Fruit fly (Drosophila melanogaster) whole organism, prepupa: ENCODE measurements around the gene CG31326.

Source experiments
- CG10669 ChIP-seq: fragments of 200-800 bp; sonication (Bioruptor generic); optimal IDR thresholded peaks from 3 replicates; lab custom pipeline; 2018; ENCODE audit warnings: missing biosample characterization, mild to moderate bottlenecking, missing genetic modification characterization, moderate library complexity
- CG11294 ChIP-seq: fragments of 200-800 bp; sonication (Bioruptor generic); IDR thresholded peaks from 2 replicates; pipeline ENCODE4 v1.3.6; 2022; ENCODE audit warnings: missing biosample characterization, missing genetic modification characterization
- CG11902 ChIP-seq: fragments of 200-800 bp; sonication (Bioruptor generic); optimal IDR thresholded peaks from 3 replicates; lab custom pipeline; 2016; ENCODE audit warnings: missing biosample characterization, missing genetic modification characterization
- CG1621 ChIP-seq: fragments of 200-800 bp; sonication (Bioruptor generic); optimal IDR thresholded peaks from 3 replicates; lab custom pipeline; 2018; ENCODE audit warnings: missing biosample characterization, mild to moderate bottlenecking, missing genetic modification characterization
- CG16779 ChIP-seq: fragments of 200-800 bp; sonication (Bioruptor generic); optimal IDR thresholded peaks from 3 replicates; lab custom pipeline; 2017; ENCODE audit warnings: missing biosample characterization, mild to moderate bottlenecking, missing genetic modification characterization
- CG3032 ChIP-seq: fragments of 200-800 bp; optimal IDR thresholded peaks from 2 replicates; lab custom pipeline; 2019; ENCODE audit warnings: missing biosample characterization, mild to moderate bottlenecking, missing genetic modification characterization, moderate library complexity
- CG31627 ChIP-seq: fragments of 200-800 bp; sonication (Bioruptor generic); optimal IDR thresholded peaks from 3 replicates; lab custom pipeline; 2016; ENCODE audit warnings: missing biosample characterization, missing genetic modification characterization
- CG34406 ChIP-seq: fragments of 200-800 bp; sonication (Bioruptor generic); optimal IDR thresholded peaks from 3 replicates; lab custom pipeline; 2016; ENCODE audit warnings: missing biosample characterization, missing genetic modification characterization
- CG3919 ChIP-seq: fragments of 200-800 bp; sonication (Bioruptor generic); optimal IDR thresholded peaks from 3 replicates; lab custom pipeline; 2016; ENCODE audit warnings: missing biosample characterization, missing genetic modification characterization
- CG6792 ChIP-seq: fragments of 200-800 bp; sonication (Bioruptor generic); optimal IDR thresholded peaks from 3 replicates; lab custom pipeline; 2016; ENCODE audit warnings: missing biosample characterization, missing genetic modification characterization
- CG6808 ChIP-seq: fragments of 200-800 bp; sonication (Bioruptor generic); optimal IDR thresholded peaks from 3 replicates; lab custom pipeline; 2017; ENCODE audit warnings: missing biosample characterization, missing genetic modification characterization, mild to moderate bottlenecking, moderate library complexity, missing genetic modification reagents
- CG6854 ChIP-seq: fragments of 200-800 bp; sonication (Bioruptor generic); optimal IDR thresholded peaks from 2 replicates; lab custom pipeline; 2017; ENCODE audit warnings: missing biosample characterization, mild to moderate bottlenecking, missing genetic modification characterization
- CG7368 ChIP-seq: fragments of 200-800 bp; sonication (Bioruptor generic); optimal IDR thresholded peaks from 3 replicates; lab custom pipeline; 2016; ENCODE audit warnings: missing biosample characterization, missing genetic modification characterization
- CG8319 ChIP-seq: fragments of 200-800 bp; sonication (Bioruptor generic); optimal IDR thresholded peaks from 3 replicates; lab custom pipeline; 2016; ENCODE audit warnings: missing biosample characterization, missing genetic modification characterization
- CG8632 ChIP-seq: fragments of 200-800 bp; sonication (Bioruptor generic); optimal IDR thresholded peaks from 3 replicates; lab custom pipeline; 2016; ENCODE audit warnings: missing biosample characterization, missing genetic modification characterization
- Eip75B ChIP-seq: fragments of 200-800 bp; sonication (Bioruptor generic); optimal IDR thresholded peaks from 3 replicates; lab custom pipeline; 2016; ENCODE audit warnings: missing biosample characterization, missing genetic modification characterization
- Gug ChIP-seq: fragments of 200-800 bp; sonication (Bioruptor generic); IDR thresholded peaks from 2 replicates; pipeline ENCODE4 v1.3.6; 2022; ENCODE audit warnings: missing biosample characterization, missing genetic modification characterization
- Hr38 ChIP-seq: sonication (Bioruptor generic); optimal IDR thresholded peaks from 2 replicates; lab custom pipeline; 2016; ENCODE audit warnings: missing biosample characterization, missing genetic modification characterization
- Hr39 ChIP-seq: fragments of 200-800 bp; sonication (Bioruptor generic); optimal IDR thresholded peaks from 2 replicates; lab custom pipeline; 2016; ENCODE audit warnings: missing biosample characterization, missing genetic modification characterization
- Hr4 ChIP-seq: fragments of 200-800 bp; sonication (Bioruptor generic); optimal IDR thresholded peaks from 3 replicates; lab custom pipeline; 2016; ENCODE audit warnings: missing biosample characterization, missing genetic modification characterization
- Lpt ChIP-seq: fragments of 200-800 bp; sonication (Bioruptor generic); optimal IDR thresholded peaks from 3 replicates; lab custom pipeline; 2016; ENCODE audit warnings: missing biosample characterization, missing genetic modification characterization
- Met ChIP-seq: fragments of 200-800 bp; sonication (Bioruptor generic); optimal IDR thresholded peaks from 3 replicates; lab custom pipeline; 2016; ENCODE audit warnings: missing biosample characterization, missing genetic modification characterization
- Smox ChIP-seq: fragments of 200-800 bp; sonication (Bioruptor generic); optimal IDR thresholded peaks from 3 replicates; lab custom pipeline; 2016; ENCODE audit warnings: missing biosample characterization, missing genetic modification characterization
- Sox102F ChIP-seq: fragments of 200-800 bp; sonication (Bioruptor generic); optimal IDR thresholded peaks from 2 replicates; lab custom pipeline; 2016; ENCODE audit warnings: missing biosample characterization, mild to moderate bottlenecking, missing genetic modification characterization
- Sox14 ChIP-seq: fragments of 200-800 bp; sonication (Bioruptor generic); optimal IDR thresholded peaks from 3 replicates; lab custom pipeline; 2016; ENCODE audit warnings: missing biosample characterization, missing genetic modification characterization
- Sox15 ChIP-seq: fragments of 200-800 bp; sonication (Bioruptor generic); optimal IDR thresholded peaks from 3 replicates; lab custom pipeline; 2016; ENCODE audit warnings: missing biosample characterization, missing genetic modification characterization
- achi ChIP-seq: fragments of 200-800 bp; sonication (Bioruptor generic); optimal IDR thresholded peaks from 3 replicates; lab custom pipeline; 2016; ENCODE audit warnings: missing biosample characterization, missing genetic modification characterization
- acj6 ChIP-seq: fragments of 200-800 bp; sonication (Bioruptor generic); optimal IDR thresholded peaks from 3 replicates; lab custom pipeline; 2016; ENCODE audit warnings: missing biosample characterization, missing genetic modification characterization
- dsx ChIP-seq: fragments of 200-800 bp; optimal IDR thresholded peaks from 3 replicates; lab custom pipeline; 2019; ENCODE audit warnings: missing biosample characterization, mild to moderate bottlenecking, missing genetic modification characterization, moderate library complexity; ENCODE audit not compliant: poor library complexity, severe bottlenecking
- esn ChIP-seq: fragments of 200-800 bp; sonication (Bioruptor generic); optimal IDR thresholded peaks from 2 replicates; lab custom pipeline; 2016; ENCODE audit warnings: missing biosample characterization, mild to moderate bottlenecking, missing genetic modification characterization, moderate library complexity
- fd59A ChIP-seq: fragments of 200-800 bp; sonication (Bioruptor generic); optimal IDR thresholded peaks from 2 replicates; lab custom pipeline; 2017; ENCODE audit warnings: missing biosample characterization, mild to moderate bottlenecking, missing genetic modification characterization, missing genetic modification reagents
- fd85E ChIP-seq: fragments of 200-800 bp; sonication (Bioruptor generic); optimal IDR thresholded peaks from 3 replicates; lab custom pipeline; 2016; ENCODE audit warnings: missing biosample characterization, missing genetic modification characterization
- net ChIP-seq: fragments of 200-800 bp; sonication (Bioruptor generic); optimal IDR thresholded peaks from 3 replicates; lab custom pipeline; 2016; ENCODE audit warnings: missing biosample characterization, missing genetic modification characterization
- pdm3 ChIP-seq: fragments of 200-800 bp; sonication (Bioruptor generic); optimal IDR thresholded peaks from 3 replicates; lab custom pipeline; 2016; ENCODE audit warnings: missing biosample characterization, missing genetic modification characterization
- salr ChIP-seq, 2 experiments: fragments of 200-800 bp; sonication (Bioruptor generic); optimal IDR thresholded peaks; 3 replicates each; lab custom pipeline; 2016 to 2018; ENCODE audit warnings: missing biosample characterization in 2 of 2, missing genetic modification characterization in 2 of 2, mild to moderate bottlenecking in 1 of 2
- ss ChIP-seq, 2 experiments: fragments of 200-800 bp; sonication (Bioruptor generic); optimal IDR thresholded peaks; 2 replicates in 1 of 2; 3 replicates in 1 of 2; lab custom pipeline; 2017 to 2018; ENCODE audit warnings: mild to moderate bottlenecking in 2 of 2, missing biosample characterization in 2 of 2, missing genetic modification characterization in 2 of 2, moderate library complexity in 1 of 2
- svp ChIP-seq: fragments of 200-800 bp; sonication (Bioruptor generic); peaks from one replicate; lab custom pipeline; 2016; ENCODE audit warnings: missing biosample characterization, missing genetic modification characterization

Gene CG31326

dm6 chr3R:14220105-14220504, at the start of gene CG31326:
Gene CG31326 (minus strand): TSS chr3R:14220205.
- no peak for TF ChIP-seq ss (GFP tag; optimal IDR thresholded peaks at IDR 0.05; lab: Kevin White, UChicago)
- no peak for TF ChIP-seq Sox102F
- TF ChIP-seq CG31627 = no peak
- TF ChIP-seq CG16779 (tag; lab: Kevin White, UChicago) = no peak
- no peak for TF ChIP-seq CG10669 (GFP tag; lab: Kevin White, UChicago)
- TF ChIP-seq CG6854 (GFP tag; lab: Kevin White, UChicago) = no peak
- TF ChIP-seq Gug (GFP tag; lab: Robert Waterston, UW) = no peak
- no peak for TF ChIP-seq pdm3
- TF ChIP-seq CG7368 (GFP tag; lab: Kevin White, UChicago) = no peak
- TF ChIP-seq Sox14 (GFP tag; lab: Kevin White, UChicago) = no peak
- TF ChIP-seq fd85E (GFP tag; lab: Kevin White, UChicago) = no peak
- no peak for TF ChIP-seq CG6792
- no peak for TF ChIP-seq acj6 (GFP tag; lab: Kevin White, UChicago)
- no peak for TF ChIP-seq achi (GFP tag; lab: Kevin White, UChicago)
- TF ChIP-seq Eip75B (GFP tag; lab: Kevin White, UChicago) = no peak
- no peak for TF ChIP-seq Sox15 (GFP tag; lab: Kevin White, UChicago)
- TF ChIP-seq Met (GFP tag; lab: Kevin White, UChicago) = no peak
- no peak for TF ChIP-seq fd59A (GFP tag; lab: Kevin White, UChicago)
- TF ChIP-seq CG3919 (GFP tag; lab: Kevin White, UChicago) = no peak

DNA sequence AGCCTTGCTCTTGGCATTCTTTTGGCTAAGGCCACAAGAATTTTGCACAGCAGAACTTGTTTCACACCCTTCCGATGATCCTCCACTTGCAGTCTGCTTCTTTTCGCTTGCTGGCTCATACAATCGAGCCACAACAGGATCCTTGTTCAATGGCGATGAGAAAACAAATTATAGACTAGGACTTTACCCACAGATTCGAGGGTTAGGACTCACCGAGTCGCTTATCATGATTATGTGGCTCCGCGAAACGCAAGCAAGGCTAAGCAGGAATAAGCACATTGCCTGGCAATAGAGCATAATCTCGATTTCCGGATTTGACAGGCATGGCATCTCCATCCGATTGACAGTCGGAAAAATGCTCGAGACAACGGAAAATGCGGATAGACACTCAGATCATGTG, 42.1 kb upstream of the CG31326 start, which contains the start of the genes CG14839 and CG14841:
TSS of gene CG14839 (plus strand) at position 301 of the 400 bp plus-strand sequence.
TSS of gene CG14841 (minus strand) at position 332 of the 400 bp plus-strand sequence.
- TF ChIP-seq svp (GFP tag; lab: Kevin White, UChicago) (no peak), Smox (no peak), pdm3 (no peak), CG6792 (no peak), salr (GFP tag; optimal IDR thresholded peaks at IDR 0.05; lab: Kevin White, UChicago) (no peak), CG3032 (no peak), fd85E (GFP tag; lab: Kevin White, UChicago) (no peak), CG8319 (GFP tag; lab: Kevin White, UChicago) (no peak), net (no peak), CG34406 (no peak), achi (GFP tag; lab: Kevin White, UChicago) (no peak), fd59A (GFP tag; lab: Kevin White, UChicago) (no peak)
- TF ChIP-seq, all 60 proteins: peak for 0

- TF ChIP-seq CG8632 (GFP tag; lab: Kevin White, UChicago) = no peak
- no peak for TF ChIP-seq CG1621
- no peak for TF ChIP-seq CG11902
- TF ChIP-seq Lpt (GFP tag; lab: Kevin White, UChicago) = no peak
- no peak for TF ChIP-seq dsx (GFP tag; lab: Kevin White, UChicago)
- no peak for TF ChIP-seq fd85E (GFP tag; lab: Kevin White, UChicago)
- TF ChIP-seq Hr39 (GFP tag; lab: Kevin White, UChicago) = no peak
- TF ChIP-seq CG31627 = no peak
- no peak for TF ChIP-seq Hr4
These were observed 41.1 kb upstream of the CG31326 start, which contains the start of gene CG14840 for dm6 chr3R:14261113-14261512. Gene CG14840 (minus strand): TSS chr3R:14261213.

DNA sequence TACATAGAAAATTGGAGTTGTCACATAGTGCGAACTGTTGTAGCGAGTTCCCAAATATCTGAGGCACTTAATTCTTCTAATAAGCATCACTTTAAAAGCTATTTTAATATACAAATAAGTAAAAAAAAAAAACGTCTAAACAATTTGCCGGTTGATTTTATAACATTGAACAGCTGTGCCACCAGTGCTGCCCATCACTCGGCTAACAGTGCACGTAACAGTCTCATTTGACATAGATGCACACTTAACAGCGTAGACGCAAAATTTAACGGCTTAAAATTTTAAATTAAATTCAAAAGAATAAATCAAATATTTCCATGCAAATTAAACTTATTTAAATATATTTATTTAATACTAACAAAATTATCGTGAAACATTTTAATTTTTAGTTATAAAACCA, 39.8 kb upstream of the CG31326 start, which contains the start of gene MetRS-m:
TSS of gene MetRS-m (minus strand) at position 171 of the 400 bp plus-strand sequence.
- TF ChIP-seq Hr38 (no peak), CG6808 (GFP tag; lab: Kevin White, UChicago) (peak; percentile 99), esn (GFP tag; lab: Kevin White, UChicago) (no peak), CG11902 (no peak), CG11294 (GFP tag; lab: Robert Waterston, UW) (no peak), fd85E (GFP tag; lab: Kevin White, UChicago) (no peak)
